Worm (Caenorhabditis elegans) whole organism, young adult: Measurements from ENCODE around the gene ptp-4A2.

Experiments
- B0019.2 ChIP-seq: fragments of 200-800 bp; sonication (Bioruptor generic); conservative IDR thresholded peaks from 2 replicates; pipeline ENCODE4 v1.3.6; 2022; ENCODE audit warnings: missing genetic modification reagents, missing genetic modification characterization, missing compliant biosample characterization
- D2030.7 ChIP-seq: fragments of 200-800 bp; sonication (Bioruptor generic); IDR thresholded peaks from 2 replicates; pipeline ENCODE4 v1.3.6; 2022; ENCODE audit warnings: missing genetic modification reagents, missing genetic modification characterization, missing compliant biosample characterization
- F39B2.1 ChIP-seq: fragments of 200-800 bp; sonication (Bioruptor generic); IDR thresholded peaks from 2 replicates; pipeline ENCODE4 v1.3.6; 2022; ENCODE audit warnings: missing genetic modification reagents, missing genetic modification characterization, missing compliant biosample characterization
- F52B5.7 ChIP-seq: sonication (generic microtip); optimal IDR thresholded peaks from 2 replicates; lab custom pipeline; 2016; ENCODE audit warnings: mild to moderate bottlenecking, missing genetic modification characterization, missing compliant biosample characterization
- T07F8.4 ChIP-seq: sonication (generic microtip); optimal IDR thresholded peaks from 2 replicates; lab custom pipeline; 2016; ENCODE audit warnings: mild to moderate bottlenecking, missing genetic modification characterization, moderate library complexity, missing compliant biosample characterization
- Y53G8AR.9 ChIP-seq: fragments of 200-800 bp; sonication (Bioruptor generic); conservative IDR thresholded peaks from 2 replicates; pipeline ENCODE4 v1.3.6; 2022; ENCODE audit warnings: missing genetic modification reagents, missing genetic modification characterization, missing compliant biosample characterization
- akir-1 ChIP-seq: fragments of 200-800 bp; sonication (Bioruptor generic); optimal IDR thresholded peaks from 2 replicates; lab custom pipeline; 2018; ENCODE audit warnings: mild to moderate bottlenecking, missing genetic modification characterization, moderate library complexity, missing compliant biosample characterization
- ama-1 ChIP-seq, 3 experiments: fragments of 150-350 bp in 1 of 3; sonication (generic microtip) in 2 of 3; optimal IDR thresholded peaks; 2 replicates each; lab custom pipeline; 2014 to 2018; ENCODE audit warnings: missing biosample characterization in 2 of 3, missing genetic modification characterization in 2 of 3, missing genetic modification reagents in 2 of 3
- aptf-2 ChIP-seq: fragments of 200-800 bp; sonication (Bioruptor generic); conservative IDR thresholded peaks from 2 replicates; pipeline ENCODE4 v1.3.6; 2022; ENCODE audit warnings: missing genetic modification reagents, missing genetic modification characterization, missing compliant biosample characterization
- attf-3 ChIP-seq: fragments of 200-800 bp; sonication (Bioruptor generic); conservative IDR thresholded peaks from 2 replicates; pipeline ENCODE4 v1.3.6; 2022; ENCODE audit warnings: missing genetic modification reagents, missing genetic modification characterization, missing compliant biosample characterization
- ccch-3 ChIP-seq: fragments of 200-800 bp; sonication (Bioruptor generic); optimal IDR thresholded peaks from 2 replicates; lab custom pipeline; 2018; ENCODE audit warnings: mild to moderate bottlenecking, missing genetic modification characterization, missing compliant biosample characterization
- ceh-100 ChIP-seq: fragments of 200-800 bp; sonication (Bioruptor generic); IDR thresholded peaks from 2 replicates; pipeline ENCODE4 v1.3.6; 2022; ENCODE audit warnings: missing genetic modification reagents, missing genetic modification characterization, missing compliant biosample characterization
- ceh-27 ChIP-seq: fragments of 200-800 bp; sonication (Bioruptor generic); optimal IDR thresholded peaks from 2 replicates; lab custom pipeline; 2018; ENCODE audit warnings: mild to moderate bottlenecking, missing genetic modification characterization, moderate library complexity, missing compliant biosample characterization
- ceh-91 ChIP-seq: fragments of 200-800 bp; sonication (Bioruptor generic); IDR thresholded peaks from 2 replicates; pipeline ENCODE4 v1.3.6; 2022; ENCODE audit warnings: missing genetic modification reagents, missing genetic modification characterization, missing compliant biosample characterization
- chd-7 ChIP-seq: sonication (generic microtip); optimal IDR thresholded peaks from 2 replicates; lab custom pipeline; 2016; ENCODE audit warnings: mild to moderate bottlenecking, missing genetic modification characterization, moderate library complexity, missing compliant biosample characterization
- dox-1 ChIP-seq: fragments of 200-800 bp; sonication (Bioruptor generic); IDR thresholded peaks from 2 replicates; pipeline ENCODE4 v1.3.6; 2022; ENCODE audit warnings: missing genetic modification reagents, missing genetic modification characterization, missing compliant biosample characterization
- ekl-4 ChIP-seq: fragments of 200-800 bp; sonication (Bioruptor generic); IDR thresholded peaks from 2 replicates; pipeline ENCODE4 v1.3.6; 2022; ENCODE audit warnings: missing genetic modification reagents, missing genetic modification characterization, missing compliant biosample characterization
- fkh-3 ChIP-seq: sonication (generic microtip); optimal IDR thresholded peaks from 2 replicates; lab custom pipeline; 2016; ENCODE audit warnings: mild to moderate bottlenecking, missing genetic modification characterization, missing compliant biosample characterization
- him-1 ChIP-seq: sonication (generic microtip); optimal IDR thresholded peaks from 2 replicates; lab custom pipeline; 2016; ENCODE audit warnings: missing genotype, missing genetic modification reagents, missing genetic modification characterization, missing compliant biosample characterization
- hrde-1 ChIP-seq: sonication (generic microtip); optimal IDR thresholded peaks from 2 replicates; lab custom pipeline; 2016; ENCODE audit warnings: missing genetic modification characterization, mild to moderate bottlenecking, missing compliant biosample characterization, moderate library complexity, missing genotype, missing genetic modification reagents, borderline replicate concordance
- let-607 ChIP-seq, 2 experiments: fragments of 200-800 bp in 1 of 2; sonication (Bioruptor generic) in 1 of 2; sonication (generic microtip) in 1 of 2; optimal IDR thresholded peaks; 2 replicates each; lab custom pipeline; 2016 to 2018; ENCODE audit warnings: mild to moderate bottlenecking in 2 of 2, missing compliant biosample characterization in 2 of 2, missing genetic modification characterization in 2 of 2, moderate library complexity in 2 of 2, missing genotype in 1 of 2
- lin-26 ChIP-seq: fragments of 200-800 bp; sonication (Bioruptor generic); IDR thresholded peaks from 2 replicates; pipeline ENCODE4 v1.3.6; 2022; ENCODE audit warnings: missing genetic modification reagents, missing genetic modification characterization, missing compliant biosample characterization
- lin-35 ChIP-seq, 3 experiments: fragments of 150-350 bp in 2 of 3; sonication (generic microtip) in 1 of 3; optimal IDR thresholded peaks; 2 replicates each; lab custom pipeline; 2014 to 2018; ENCODE audit warnings: missing biosample characterization in 3 of 3, missing genetic modification characterization in 3 of 3, missing genetic modification reagents in 3 of 3
- lir-1 ChIP-seq: fragments of 200-800 bp; sonication (Bioruptor generic); conservative IDR thresholded peaks from 2 replicates; pipeline ENCODE4 v1.3.6; 2022; ENCODE audit warnings: missing genetic modification reagents, missing genetic modification characterization, missing compliant biosample characterization
- lsy-27 ChIP-seq: sonication (generic microtip); optimal IDR thresholded peaks from 2 replicates; lab custom pipeline; 2017; ENCODE audit warnings: missing genetic modification characterization, mild to moderate bottlenecking, missing compliant biosample characterization, antibody characterized with exemption, missing genotype, borderline replicate concordance; ENCODE audit not compliant: insufficient read depth
- madf-10 ChIP-seq: sonication (generic microtip); optimal IDR thresholded peaks from 2 replicates; lab custom pipeline; 2016; ENCODE audit warnings: mild to moderate bottlenecking, missing genetic modification characterization, missing compliant biosample characterization
- nfya-1 ChIP-seq: sonication (generic microtip); optimal IDR thresholded peaks from 2 replicates; lab custom pipeline; 2017; ENCODE audit warnings: antibody characterized with exemption, missing compliant biosample characterization, missing genetic modification characterization, borderline replicate concordance; ENCODE audit not compliant: insufficient read depth
- nfyb-1 ChIP-seq: fragments of 200-800 bp; sonication (Bioruptor generic); IDR thresholded peaks from 2 replicates; pipeline ENCODE4 v1.3.6; 2022; ENCODE audit warnings: missing genetic modification reagents, missing genetic modification characterization, missing compliant biosample characterization
- nhr-179 ChIP-seq: sonication (generic microtip); optimal IDR thresholded peaks from 2 replicates; lab custom pipeline; 2016; ENCODE audit warnings: mild to moderate bottlenecking, missing genetic modification characterization, missing compliant biosample characterization
- nhr-27 ChIP-seq: fragments of 200-800 bp; sonication (Bioruptor generic); optimal IDR thresholded peaks from 2 replicates; lab custom pipeline; 2018; ENCODE audit warnings: mild to moderate bottlenecking, missing genetic modification characterization, moderate library complexity, missing compliant biosample characterization
- snpc-1.1 ChIP-seq: sonication (generic microtip); optimal IDR thresholded peaks from 2 replicates; lab custom pipeline; 2017; ENCODE audit warnings: missing genetic modification characterization, mild to moderate bottlenecking, missing compliant biosample characterization, antibody characterized with exemption, moderate library complexity, missing genotype, missing genetic modification reagents; ENCODE audit not compliant: insufficient read depth
- snpc-1.3 ChIP-seq: sonication (generic microtip); optimal IDR thresholded peaks from 2 replicates; lab custom pipeline; 2017; ENCODE audit warnings: missing genetic modification characterization, mild to moderate bottlenecking, missing compliant biosample characterization, antibody characterized with exemption, moderate library complexity, missing genotype, missing genetic modification reagents; ENCODE audit not compliant: insufficient read depth
- snpc-3.4 ChIP-seq: sonication (generic microtip); optimal IDR thresholded peaks from 2 replicates; lab custom pipeline; 2017; ENCODE audit warnings: missing genetic modification characterization, mild to moderate bottlenecking, missing compliant biosample characterization, antibody characterized with exemption, moderate library complexity, missing genotype, missing genetic modification reagents
- unc-130 ChIP-seq: sonication (generic microtip); optimal IDR thresholded peaks from 2 replicates; lab custom pipeline; 2016; ENCODE audit warnings: missing genetic modification reagents, missing genetic modification characterization, missing compliant biosample characterization
- xnd-1 ChIP-seq: sonication (generic microtip); optimal IDR thresholded peaks from 2 replicates; lab custom pipeline; 2016; ENCODE audit warnings: missing genotype, missing genetic modification reagents, missing genetic modification characterization, missing compliant biosample characterization
- zim-3 ChIP-seq: sonication (generic microtip); optimal IDR thresholded peaks from 2 replicates; lab custom pipeline; 2017; ENCODE audit warnings: mild to moderate bottlenecking, missing genetic modification characterization, moderate library complexity, missing compliant biosample characterization
- ztf-18 ChIP-seq: sonication (generic microtip); optimal IDR thresholded peaks from 2 replicates; lab custom pipeline; 2016; ENCODE audit warnings: missing genotype, mild to moderate bottlenecking, missing genetic modification characterization, missing compliant biosample characterization
- ztf-25 ChIP-seq: fragments of 200-800 bp; sonication (Bioruptor generic); IDR thresholded peaks from 2 replicates; pipeline ENCODE4 v1.3.6; 2022; ENCODE audit warnings: missing genetic modification reagents, missing genetic modification characterization, missing compliant biosample characterization
- ztf-3 ChIP-seq: fragments of 200-800 bp; sonication (Bioruptor generic); optimal IDR thresholded peaks from 2 replicates; lab custom pipeline; 2018; ENCODE audit warnings: mild to moderate bottlenecking, missing genetic modification characterization, missing compliant biosample characterization

ptp-4A2 gene

ce11 chrX:3925776-3926175 lies 17.3 kb downstream of the ptp-4A2 start, which contains the start of gene T22B2.1 (continued):
- no peak for TF ChIP-seq nfya-1
- no peak for TF ChIP-seq lin-35 (GFP tag; optimal IDR thresholded peaks at IDR 0.05; lab: Kevin White, UChicago)
- TF ChIP-seq ztf-25, result no peak

- no peak for TF ChIP-seq nhr-179
- TF ChIP-seq let-607 (tag; optimal IDR thresholded peaks at IDR 0.05; lab: Kevin White, UChicago), result no peak
- TF ChIP-seq ztf-3 (GFP tag; lab: Kevin White, UChicago), result no peak
- no peak for TF ChIP-seq lin-26 (GFP tag; lab: Robert Waterston, UW)
- TF ChIP-seq akir-1, result no peak
- no peak for TF ChIP-seq D2030.7 (GFP tag; lab: Robert Waterston, UW)
- no peak for TF ChIP-seq nhr-27 (tag; lab: Kevin White, UChicago)
- no peak for TF ChIP-seq snpc-3.4 (tag; lab: Kevin White, UChicago)
Measured at ce11 chrX:3920747-3921146, 22.4 kb downstream of the ptp-4A2 start.

- TF ChIP-seq ceh-100 (GFP tag; lab: Robert Waterston, UW) (no peak), ekl-4 (GFP tag; lab: Robert Waterston, UW) (no peak), ama-1 (optimal IDR thresholded peaks at IDR 0.05; lab: Kevin White, UChicago) (no peak), ama-1 (GFP tag; optimal IDR thresholded peaks at IDR 0.05; lab: Kevin White, UChicago) (no peak), dox-1 (GFP tag; lab: Robert Waterston, UW) (no peak), ceh-91 (no peak), hrde-1 (tag; lab: Kevin White, UChicago) (no peak), snpc-1.3 (no peak), lin-26 (GFP tag; lab: Robert Waterston, UW) (no peak), lsy-27 (no peak), madf-10 (tag; lab: Kevin White, UChicago) (no peak), snpc-3.4 (tag; lab: Kevin White, UChicago) (no peak), snpc-1.1 (tag; lab: Kevin White, UChicago) (no peak), unc-130 (GFP tag; lab: Kevin White, UChicago) (no peak), chd-7 (tag; lab: Kevin White, UChicago) (no peak), attf-3 (GFP tag; lab: Robert Waterston, UW) (no peak), xnd-1 (tag; lab: Kevin White, UChicago) (no peak), aptf-2 (GFP tag; lab: Robert Waterston, UW) (no peak), him-1 (tag; lab: Kevin White, UChicago) (no peak)
Measured at ce11 chrX:3920101-3920500, 23.0 kb downstream of the ptp-4A2 start, which contains the start of gene T22B2.2. T22B2.2 (plus strand) TSS chrX:3920401.

ce11 chrX:3919689-3920088 lies 23.4 kb downstream of the ptp-4A2 start:
- TF ChIP-seq F52B5.7 (tag; lab: Kevin White, UChicago), result no peak
- no peak for TF ChIP-seq lir-1 (GFP tag; lab: Robert Waterston, UW)
- no peak for TF ChIP-seq F39B2.1 (GFP tag; lab: Robert Waterston, UW)
- no peak for TF ChIP-seq snpc-1.1 (tag; lab: Kevin White, UChicago)
- TF ChIP-seq attf-3 (GFP tag; lab: Robert Waterston, UW), result no peak
- TF ChIP-seq hrde-1 (tag; lab: Kevin White, UChicago), result no peak
- TF ChIP-seq nfya-1, result no peak
- TF ChIP-seq T07F8.4 (tag; lab: Kevin White, UChicago), result no peak
- no peak for TF ChIP-seq zim-3 (tag; lab: Kevin White, UChicago)
- no peak for TF ChIP-seq ztf-18 (tag; lab: Kevin White, UChicago)
- no peak for TF ChIP-seq nfyb-1 (GFP tag; lab: Robert Waterston, UW)
- no peak for TF ChIP-seq fkh-3 (tag; lab: Kevin White, UChicago)
- TF ChIP-seq ccch-3 (GFP tag; lab: Kevin White, UChicago), result no peak
- no peak for TF ChIP-seq ceh-27 (GFP tag; lab: Kevin White, UChicago)
- no peak for TF ChIP-seq Y53G8AR.9 (GFP tag; lab: Robert Waterston, UW)
- no peak for TF ChIP-seq ceh-91
- TF ChIP-seq B0019.2 (GFP tag; lab: Robert Waterston, UW), result no peak
